Fruit fly (Drosophila melanogaster) whole organism, wandering third instar larva: ENCODE data around the gene CG4596.

Experiments
- Rel ChIP-seq, 2 experiments: fragments of 200-800 bp; sonication (Bioruptor generic) in 1 of 2; optimal IDR thresholded peaks; 2 replicates in 1 of 2; 3 replicates in 1 of 2; lab custom pipeline; 2016 to 2019; ENCODE audit warnings: mild to moderate bottlenecking in 2 of 2, missing biosample characterization in 2 of 2, missing genetic modification characterization in 2 of 2, moderate library complexity in 1 of 2
- h ChIP-seq: fragments of 200-800 bp; sonication (Bioruptor generic); optimal IDR thresholded peaks from 3 replicates; lab custom pipeline; 2016; ENCODE audit warnings: missing biosample characterization, mild to moderate bottlenecking, missing genetic modification characterization
- pan ChIP-seq: fragments of >200 bp; optimal IDR thresholded peaks from 2 replicates; lab custom pipeline; 2017

DNA sequence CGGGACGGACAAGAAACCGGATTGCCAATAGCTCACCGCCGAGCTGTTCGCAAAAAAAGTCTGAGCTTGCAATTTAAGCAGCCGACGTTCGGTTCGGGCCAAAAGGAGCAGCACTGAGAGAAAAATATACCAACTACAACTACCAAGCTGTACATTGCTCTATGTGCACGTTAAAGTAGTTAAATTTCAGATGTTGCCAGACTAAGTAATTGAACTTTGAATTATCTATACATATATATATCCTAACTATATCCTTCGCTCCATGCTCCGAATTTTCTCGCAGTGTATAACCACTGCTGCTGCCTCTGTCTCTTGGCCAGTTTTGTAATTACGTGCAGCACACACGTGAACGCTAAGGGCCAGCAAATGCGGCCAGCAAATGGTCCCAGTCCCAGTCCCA is 37.9 kb upstream of the CG4596 start:
- TF ChIP-seq pan (lab: Kevin White, UChicago) (no peak), h (peak; percentile 97), Rel (GFP tag; optimal IDR thresholded peaks at IDR 0.05; lab: Kevin White, UChicago) (peak; percentile 90), Rel (tag; optimal IDR thresholded peaks at IDR 0.05; lab: Kevin White, UChicago) (peak; percentile 70)
